Fruit fly (Drosophila melanogaster) Kc167 (cell line): ENCODE data around the gene Cpr76Bb.

ENCODE experiments used
- Myc ChIP-seq: fragments of >200 bp; optimal IDR thresholded peaks from 2 replicates; lab custom pipeline; 2017; ENCODE audit warnings: missing external identifiers
- Sin3A ChIP-seq: fragments of >200 bp; optimal IDR thresholded peaks from 2 replicates; lab custom pipeline; 2018; ENCODE audit warnings: missing external identifiers

DNA sequence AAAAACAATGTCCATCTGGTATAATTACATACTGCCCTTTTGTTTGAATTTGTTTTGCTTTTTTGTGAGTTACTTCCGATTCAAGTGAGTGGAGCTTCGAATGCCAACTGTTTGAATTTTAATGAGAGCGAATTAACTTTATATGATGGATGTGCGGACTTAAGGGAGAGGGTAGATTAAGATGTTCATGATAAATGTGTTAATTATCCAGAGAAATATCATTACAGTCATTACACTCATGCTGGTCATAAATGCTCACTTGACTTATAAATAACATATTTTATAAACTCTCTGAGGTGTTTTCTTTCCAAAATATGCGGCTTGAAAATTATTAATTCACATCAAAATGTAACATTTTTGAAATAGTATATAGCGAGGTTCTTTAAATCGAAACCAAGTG, 21.8 kb upstream of the Cpr76Bb start, which contains the start of gene CG9449:
- TF ChIP-seq Sin3A (lab: Kevin White, UChicago) (no peak), Myc (lab: Kevin White, UChicago) (no peak)
